Worm (Caenorhabditis elegans): Measurements from ENCODE around the gene adal-1.

ce11 chrII:6880067-6880466 lies 13.4 kb downstream of the adal-1 start, which contains the start of gene C44B7.7:
- TF ChIP-seq ZK546.5 (tag; optimal IDR thresholded peaks at IDR 0.05), result no peak
- TF ChIP-seq elt-3 (tag; optimal IDR thresholded peaks at IDR 0.05), result no peak
- no peak for TF ChIP-seq ceh-82 (tag; optimal IDR thresholded peaks at IDR 0.05)
- no peak for TF ChIP-seq unc-39 (tag; optimal IDR thresholded peaks at IDR 0.05)
- TF ChIP-seq elt-2 (tag; optimal IDR thresholded peaks at IDR 0.05), result no peak
- no peak for TF ChIP-seq tbx-2 (tag; optimal IDR thresholded peaks at IDR 0.05)
- no peak for TF ChIP-seq daf-12 (tag; optimal IDR thresholded peaks at IDR 0.05)
- no peak for TF ChIP-seq nhr-23 (tag; optimal IDR thresholded peaks at IDR 0.05)
- TF ChIP-seq nhr-237 (tag; optimal IDR thresholded peaks at IDR 0.05), result no peak

All from whole organism, L3 larva.